Worm (Caenorhabditis elegans) whole organism, L4 larva: ENCODE measurements around the gene rpoa-49.

Experiments used
- F26F4.8 ChIP-seq: fragments of 200-800 bp; sonication (Bioruptor generic); conservative IDR thresholded peaks from 2 replicates; pipeline ENCODE4 v1.3.6; 2022; ENCODE audit warnings: missing genetic modification characterization, missing compliant biosample characterization
- F37D6.2 ChIP-seq: sonication (generic microtip); optimal IDR thresholded peaks from 2 replicates; lab custom pipeline; 2016; ENCODE audit warnings: mild to moderate bottlenecking, missing genetic modification characterization, missing compliant biosample characterization
- Y48G9A.11 ChIP-seq: fragments of 200-800 bp; sonication (Bioruptor generic); IDR thresholded peaks from 2 replicates; pipeline ENCODE4 v1.3.6; 2022; ENCODE audit warnings: missing genetic modification reagents, missing genetic modification characterization, missing compliant biosample characterization
- ceh-32 ChIP-seq: sonication (generic microtip); optimal IDR thresholded peaks from 2 replicates; lab custom pipeline; 2016; ENCODE audit warnings: mild to moderate bottlenecking, missing genetic modification characterization, missing compliant biosample characterization; ENCODE audit not compliant: poor library complexity
- ceh-82 ChIP-seq: sonication (generic microtip); optimal IDR thresholded peaks from 2 replicates; lab custom pipeline; 2017; ENCODE audit warnings: missing biosample characterization, missing genetic modification characterization
- ces-1 ChIP-seq: fragments of 150-350 bp; sonication (generic microtip); optimal IDR thresholded peaks from 4 replicates; lab custom pipeline; 2014; ENCODE audit warnings: missing biosample characterization, missing genetic modification reagents, missing genetic modification characterization
- daf-16 ChIP-seq, 3 experiments: sonication (generic microtip); optimal IDR thresholded peaks; 2 replicates each; lab custom pipeline; 2016 to 2017; ENCODE audit warnings: missing genetic modification characterization in 3 of 3, missing genetic modification reagents in 3 of 3, mild to moderate bottlenecking in 2 of 3, missing compliant biosample characterization in 2 of 3, missing biosample characterization in 1 of 3, moderate library complexity in 1 of 3
- dmd-6 ChIP-seq: fragments of 200-800 bp; sonication (Bioruptor generic); IDR thresholded peaks from 2 replicates; pipeline ENCODE4 v1.3.6; 2022; ENCODE audit warnings: missing genetic modification reagents, missing genetic modification characterization, missing compliant biosample characterization
- dmd-8 ChIP-seq: fragments of 200-800 bp; sonication (Bioruptor generic); IDR thresholded peaks from 2 replicates; pipeline ENCODE4 v1.3.6; 2022; ENCODE audit warnings: missing genetic modification characterization, missing compliant biosample characterization
- dve-1 ChIP-seq: sonication (generic microtip); optimal IDR thresholded peaks from 2 replicates; lab custom pipeline; 2017; ENCODE audit warnings: antibody characterized with exemption, mild to moderate bottlenecking, missing genetic modification characterization, missing compliant biosample characterization; ENCODE audit not compliant: insufficient read depth
- hlh-11 ChIP-seq: fragments of 200-800 bp; sonication (Bioruptor generic); optimal IDR thresholded peaks from 2 replicates; lab custom pipeline; 2018; ENCODE audit warnings: mild to moderate bottlenecking, missing genetic modification characterization, missing compliant biosample characterization
- hlh-30 ChIP-seq: sonication (generic microtip); optimal IDR thresholded peaks from 2 replicates; lab custom pipeline; 2017; ENCODE audit warnings: antibody characterized with exemption, mild to moderate bottlenecking, missing genetic modification characterization, missing compliant biosample characterization; ENCODE audit not compliant: insufficient read depth
- lim-7 ChIP-seq: fragments of 200-800 bp; sonication (Bioruptor generic); IDR thresholded peaks from 2 replicates; pipeline ENCODE4 v1.3.6; 2022; ENCODE audit warnings: missing genetic modification characterization, missing compliant biosample characterization
- lin-13 ChIP-seq: fragments of 150-350 bp; optimal IDR thresholded peaks from 2 replicates; lab custom pipeline; 2014; ENCODE audit warnings: missing biosample characterization, missing genetic modification reagents, missing genetic modification characterization
- lin-38 ChIP-seq: fragments of 200-800 bp; sonication (Bioruptor generic); IDR thresholded peaks from 2 replicates; pipeline ENCODE4 v1.3.6; 2022; ENCODE audit warnings: missing genetic modification reagents, missing genetic modification characterization, missing compliant biosample characterization
- mdl-1 ChIP-seq, 2 experiments: fragments of 150-350 bp in 1 of 2; sonication (generic microtip) in 1 of 2; optimal IDR thresholded peaks; 2 replicates each; lab custom pipeline; 2014 to 2017; ENCODE audit warnings: missing biosample characterization in 2 of 2, missing genetic modification characterization in 2 of 2
- mes-2 ChIP-seq: sonication (generic microtip); optimal IDR thresholded peaks from 2 replicates; lab custom pipeline; 2016; ENCODE audit warnings: missing genotype, mild to moderate bottlenecking, missing genetic modification characterization, missing compliant biosample characterization; ENCODE audit not compliant: poor library complexity, severe bottlenecking
- mxl-2 ChIP-seq: fragments of 200-800 bp; sonication (Bioruptor generic); conservative IDR thresholded peaks from 2 replicates; pipeline ENCODE4 v1.3.6; 2022; ENCODE audit warnings: missing genetic modification reagents, missing genetic modification characterization, missing compliant biosample characterization
- mxl-3 ChIP-seq: fragments of 200-800 bp; sonication (Bioruptor generic); optimal IDR thresholded peaks from 2 replicates; lab custom pipeline; 2018; ENCODE audit warnings: mild to moderate bottlenecking, missing genetic modification characterization, missing compliant biosample characterization
- nhr-11 ChIP-seq: fragments of 150-350 bp; optimal IDR thresholded peaks from 2 replicates; lab custom pipeline; 2014; ENCODE audit warnings: missing biosample characterization, missing genetic modification characterization
- nhr-25 ChIP-seq: sonication (generic microtip); optimal IDR thresholded peaks from 2 replicates; lab custom pipeline; 2017; ENCODE audit warnings: missing genetic modification characterization, mild to moderate bottlenecking, missing compliant biosample characterization, antibody characterized with exemption, moderate library complexity, borderline replicate concordance; ENCODE audit not compliant: insufficient read depth
- nhr-28 ChIP-seq: fragments of 150-350 bp; optimal IDR thresholded peaks from 2 replicates; lab custom pipeline; 2014; ENCODE audit warnings: missing biosample characterization, missing genetic modification characterization
- nhr-42 ChIP-seq: fragments of 200-800 bp; sonication (Bioruptor generic); IDR thresholded peaks from 2 replicates; pipeline ENCODE4 v1.3.6; 2022; ENCODE audit warnings: missing genetic modification characterization, missing compliant biosample characterization
- pqm-1 ChIP-seq: sonication (generic microtip); optimal IDR thresholded peaks from 2 replicates; lab custom pipeline; 2017; ENCODE audit warnings: missing biosample characterization, missing genetic modification characterization
- saeg-2 ChIP-seq: fragments of 200-800 bp; sonication (Bioruptor generic); IDR thresholded peaks from 2 replicates; pipeline ENCODE4 v1.3.6; 2022; ENCODE audit warnings: missing genetic modification reagents, missing genetic modification characterization, missing compliant biosample characterization
- set-16 ChIP-seq: fragments of 200-800 bp; sonication (Bioruptor generic); IDR thresholded peaks from 2 replicates; pipeline ENCODE4 v1.3.6; 2022; ENCODE audit warnings: missing genetic modification reagents, missing genetic modification characterization, missing compliant biosample characterization
- spr-1 ChIP-seq: sonication (generic microtip); optimal IDR thresholded peaks from 2 replicates; lab custom pipeline; 2016; ENCODE audit warnings: mild to moderate bottlenecking, missing genetic modification characterization, missing compliant biosample characterization
- unc-62 ChIP-seq, 3 experiments: fragments of 150-350 bp in 1 of 3; sonication (generic microtip); optimal IDR thresholded peaks in 2 of 3; peaks in 1 of 3; 1 replicate in 1 of 3; 2 replicates in 2 of 3; lab custom pipeline; 2014 to 2017; ENCODE audit warnings: missing biosample characterization in 3 of 3, missing genetic modification characterization in 3 of 3, missing genetic modification reagents in 3 of 3, missing genotype in 1 of 3
- zag-1 ChIP-seq: fragments of 150-350 bp; optimal IDR thresholded peaks from 2 replicates; lab custom pipeline; 2014; ENCODE audit warnings: missing biosample characterization, missing genetic modification characterization
- zip-11 ChIP-seq: fragments of 200-800 bp; sonication (Bioruptor generic); IDR thresholded peaks from 2 replicates; pipeline ENCODE4 v1.3.6; 2022; ENCODE audit warnings: missing genetic modification characterization, missing compliant biosample characterization

Gene rpoa-49

DNA sequence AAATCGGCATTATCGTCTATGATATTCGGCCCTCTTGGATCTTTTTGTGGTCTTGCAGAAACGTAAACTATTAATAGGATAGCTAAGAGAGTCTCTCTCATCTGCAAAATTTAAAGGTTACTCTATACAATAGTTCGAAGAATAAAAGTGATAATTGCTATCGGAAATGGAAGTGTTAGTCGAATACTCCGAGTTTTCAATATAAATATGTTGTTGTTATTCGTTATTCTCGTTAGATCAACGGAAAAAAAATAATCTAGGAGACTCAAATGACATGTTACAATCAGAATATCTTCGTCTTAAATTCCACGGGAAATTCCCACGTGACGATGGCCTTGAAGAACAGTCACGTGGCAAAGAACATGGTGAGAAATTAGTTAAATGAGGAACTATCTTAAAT lies 10.4 kb downstream of the rpoa-49 start, which contains the start of gene tre-5:
TSS of gene tre-5 (minus strand) at position 101 of the 400 bp plus-strand sequence.
- TF ChIP-seq hlh-30, result peak; percentile 33
- no peak for TF ChIP-seq ces-1 (GFP tag; lab: Kevin White, UChicago)
- no peak for TF ChIP-seq F26F4.8 (GFP tag; lab: Robert Waterston, UW)

DNA sequence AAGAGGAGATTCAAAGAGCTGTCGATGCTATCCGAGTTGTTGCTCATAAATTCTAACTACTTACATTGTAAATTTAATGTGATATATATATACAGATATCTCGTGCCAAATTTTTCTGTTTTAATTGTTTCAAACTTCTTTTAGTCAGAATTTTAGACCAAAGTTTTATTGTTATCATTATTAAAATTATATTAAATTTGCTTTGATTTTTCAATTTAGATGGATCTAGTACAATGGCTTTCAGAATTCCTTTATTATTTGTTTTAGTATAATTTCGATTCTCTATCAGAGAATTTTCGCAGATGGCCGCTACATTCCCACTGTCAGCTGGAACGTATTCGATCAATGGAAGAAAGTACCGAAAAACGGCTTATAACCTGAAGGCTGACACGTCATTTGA lies 12.5 kb downstream of the rpoa-49 start, which contains the start of gene ascc-1:
TSS of gene ascc-1 (plus strand) at position 301 of the 400 bp plus-strand sequence.
- TF ChIP-seq mxl-3 (no peak), lin-38 (no peak), saeg-2 (GFP tag; lab: Robert Waterston, UW) (no peak), lim-7 (GFP tag; lab: Robert Waterston, UW) (no peak), mxl-2 (GFP tag; lab: Robert Waterston, UW) (no peak), nhr-11 (tag; lab: Kevin White, UChicago) (no peak), mdl-1 (tag; optimal IDR thresholded peaks at IDR 0.05; lab: Kevin White, UChicago) (no peak), zip-11 (GFP tag; lab: Robert Waterston, UW) (no peak), spr-1 (tag; lab: Kevin White, UChicago) (no peak), ceh-82 (no peak)
- TF ChIP-seq, all 104 proteins: peak for 0

DNA sequence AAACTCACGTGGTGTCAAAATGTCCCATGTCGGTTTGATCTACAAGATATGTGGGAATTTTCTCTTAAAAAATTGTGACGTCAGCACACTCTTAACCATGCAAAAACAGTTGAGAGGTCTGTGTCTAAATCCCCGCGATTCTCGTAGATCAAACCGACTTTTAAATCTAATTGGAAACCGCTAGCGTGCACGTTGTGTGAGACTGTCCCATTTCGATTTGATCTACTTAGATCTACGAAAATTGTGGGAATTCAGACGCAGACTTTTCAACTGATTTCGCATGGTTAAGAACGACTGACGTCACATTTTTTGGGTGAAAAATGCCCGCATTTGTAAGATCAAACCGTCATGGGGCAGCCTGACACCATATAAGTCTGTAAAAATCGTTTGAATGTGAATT lies 13.0 kb downstream of the rpoa-49 start:
- TF ChIP-seq dmd-8 (GFP tag; lab: Robert Waterston, UW) (0 out of 2 replicates have a peak, but pooled peaks have one; percentile 9), dmd-6 (GFP tag; lab: Robert Waterston, UW) (0 out of 2 replicates have a peak, but pooled peaks have one; percentile 3), nhr-42 (GFP tag; lab: Robert Waterston, UW) (no peak), unc-62 (GFP tag; optimal IDR thresholded peaks at IDR 0.05 in 1 of 2; lab: Kevin White, UChicago) (peak in 1 of 2 experiments; percentile 78), unc-62 (tag; optimal IDR thresholded peaks at IDR 0.05; lab: Kevin White, UChicago) (no peak)

DNA sequence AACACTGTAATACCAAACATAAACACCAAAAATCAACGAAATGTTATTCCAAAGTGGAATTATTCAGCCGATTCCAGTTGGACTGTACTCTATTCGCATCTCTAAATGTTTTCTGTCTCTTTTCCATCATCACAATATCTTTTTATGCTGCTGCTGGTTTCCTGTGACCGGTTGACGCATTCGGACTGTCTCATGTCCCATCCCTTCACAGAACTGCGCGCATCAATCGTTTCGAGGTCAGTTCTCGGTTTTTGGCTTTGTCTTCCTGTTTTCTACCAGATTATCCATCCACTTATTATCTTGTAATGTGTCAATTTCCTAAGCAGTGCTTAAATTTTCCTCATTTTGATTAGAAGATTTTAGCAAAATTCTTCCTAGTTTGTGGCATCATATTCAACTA lies 15.2 kb downstream of the rpoa-49 start:
- TF ChIP-seq mes-2 (tag; lab: Kevin White, UChicago), result no peak
- no peak for TF ChIP-seq unc-62 (GFP tag; optimal IDR thresholded peaks at IDR 0.05 in 1 of 2; lab: Kevin White, UChicago)
- no peak for TF ChIP-seq unc-62 (tag; optimal IDR thresholded peaks at IDR 0.05; lab: Kevin White, UChicago)
- TF ChIP-seq nhr-25, result no peak
- TF ChIP-seq zag-1, result no peak
- TF ChIP-seq Y48G9A.11 (GFP tag; lab: Robert Waterston, UW), result no peak
- TF ChIP-seq nhr-28 (tag; lab: Kevin White, UChicago), result peak; percentile 26
- TF ChIP-seq hlh-30, result peak; percentile 47
- peak; percentile 22 for TF ChIP-seq hlh-11 (tag; lab: Kevin White, UChicago)

DNA sequence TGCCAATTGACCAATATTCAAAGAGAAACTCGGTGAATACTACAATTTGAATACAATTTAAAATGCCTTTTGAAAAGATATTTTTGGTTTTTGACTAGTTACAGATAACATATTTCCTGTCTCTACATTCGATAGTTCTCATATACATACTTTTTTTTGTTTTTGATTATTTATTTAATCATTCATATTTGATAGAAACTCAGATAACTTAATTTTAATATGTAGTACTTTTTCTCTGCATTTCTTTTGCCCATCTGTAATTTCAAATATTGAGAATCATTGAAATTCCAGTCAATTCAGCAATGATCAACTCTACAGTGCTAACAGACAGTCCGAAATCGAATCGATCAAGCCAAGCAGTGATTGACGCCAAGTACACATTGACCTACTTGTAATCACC lies 16.2 kb downstream of the rpoa-49 start, which contains the start of gene C23H3.2:
TSS of gene C23H3.2 (plus strand) at position 301 of the 400 bp plus-strand sequence.
- no peak for TF ChIP-seq unc-62 (GFP tag; optimal IDR thresholded peaks at IDR 0.05 in 1 of 2; lab: Kevin White, UChicago)
- no peak for TF ChIP-seq unc-62 (tag; optimal IDR thresholded peaks at IDR 0.05; lab: Kevin White, UChicago)
- no peak for TF ChIP-seq ceh-32 (tag; lab: Kevin White, UChicago)
- TF ChIP-seq lin-13 (GFP tag; lab: Kevin White, UChicago), result no peak
- TF ChIP-seq set-16 (GFP tag; lab: Robert Waterston, UW), result no peak
- TF ChIP-seq F37D6.2 (tag; lab: Kevin White, UChicago), result no peak
- TF ChIP-seq daf-16 (GFP tag; optimal IDR thresholded peaks at IDR 0.05; lab: Kevin White, UChicago), result no peak
- no peak for TF ChIP-seq daf-16 (tag; optimal IDR thresholded peaks at IDR 0.05; lab: Kevin White, UChicago)

DNA sequence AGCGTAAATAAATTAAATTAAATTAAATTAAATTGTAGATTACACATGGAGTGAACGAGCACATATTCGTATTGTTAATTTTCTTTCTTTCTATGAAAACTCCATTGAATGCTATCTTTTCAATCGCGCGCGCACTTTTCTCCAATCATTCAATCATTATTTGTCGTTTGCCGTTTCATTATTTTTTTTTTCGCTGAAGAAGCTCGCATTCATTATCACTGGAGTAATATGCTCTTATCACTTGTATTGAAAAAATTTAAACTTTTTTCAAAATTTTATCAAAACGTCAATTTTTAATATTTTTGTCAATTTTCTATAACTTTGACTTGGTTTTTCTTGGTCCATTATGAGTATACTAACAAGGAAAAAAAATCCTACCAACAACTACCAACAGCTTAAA lies 20.6 kb downstream of the rpoa-49 start:
- TF ChIP-seq dmd-6 (GFP tag; lab: Robert Waterston, UW) (peak; percentile 32; the same call in 1 of the 2 replicates), pqm-1 (tag; lab: Kevin White, UChicago) (peak; percentile 31), ceh-32 (tag; lab: Kevin White, UChicago) (no peak), dve-1 (tag; lab: Kevin White, UChicago) (peak; percentile 13)
